Worm (Caenorhabditis elegans) whole organism, mixed stage, embryonic: ENCODE data around the gene R03G8.3.

Source experiments
- lin-13 ChIP-seq: fragments of 150-350 bp; optimal IDR thresholded peaks from 2 replicates; lab custom pipeline; 2014; ENCODE audit warnings: missing biosample characterization, missing genetic modification characterization
- mab-5 ChIP-seq: fragments of 150-350 bp; optimal IDR thresholded peaks from 2 replicates; lab custom pipeline; 2014; ENCODE audit warnings: missing biosample characterization, missing genetic modification characterization
- mep-1 ChIP-seq: fragments of 150-350 bp; optimal IDR thresholded peaks from 2 replicates; lab custom pipeline; 2017; ENCODE audit warnings: missing biosample characterization, missing genetic modification reagents, missing genetic modification characterization, inconsistent platforms
- nhr-12 ChIP-seq: fragments of 150-350 bp; optimal IDR thresholded peaks from 2 replicates; lab custom pipeline; 2014; ENCODE audit warnings: missing biosample characterization, missing genetic modification characterization
- nhr-28 ChIP-seq: fragments of 150-350 bp; optimal IDR thresholded peaks from 2 replicates; lab custom pipeline; 2014; ENCODE audit warnings: missing biosample characterization, missing genetic modification characterization
- unc-62 ChIP-seq: fragments of 150-350 bp; optimal IDR thresholded peaks from 2 replicates; lab custom pipeline; 2014; ENCODE audit warnings: missing biosample characterization, missing genetic modification reagents, missing genetic modification characterization

ce11 chrX:13122191-13122590 lies 31.4 kb downstream of the R03G8.3 start, which contains the start of gene snx-17:
- no peak for TF ChIP-seq lin-13 (tag; lab: Kevin White, UChicago)
- no peak for TF ChIP-seq mab-5
- no peak for TF ChIP-seq nhr-12 (tag; lab: Kevin White, UChicago)
- no peak for TF ChIP-seq unc-62 (GFP tag; lab: Kevin White, UChicago)
- TF ChIP-seq nhr-28, result no peak
- no peak for TF ChIP-seq mep-1 (tag; lab: Kevin White, UChicago)
